Fruit fly (Drosophila melanogaster) whole organism, adult: ENCODE results near the gene CG31793.

Source experiments
- CG11617 ChIP-seq: fragments of 200-800 bp; sonication (Bioruptor generic); optimal IDR thresholded peaks from 2 replicates; lab custom pipeline; 2017; ENCODE audit warnings: mild to moderate bottlenecking, missing biosample characterization, missing genetic modification reagents, missing genetic modification characterization
- CG12768 ChIP-seq: fragments of 200-800 bp; sonication (Bioruptor generic); optimal IDR thresholded peaks from 2 replicates; lab custom pipeline; 2017; ENCODE audit warnings: missing biosample characterization, missing genetic modification characterization, mild to moderate bottlenecking, moderate library complexity, missing genetic modification reagents
- CG14711 ChIP-seq: fragments of 200-800 bp; sonication (Bioruptor generic); optimal IDR thresholded peaks from 2 replicates; lab custom pipeline; 2018; ENCODE audit warnings: missing biosample characterization, mild to moderate bottlenecking, missing genetic modification characterization, moderate library complexity
- CG1620 ChIP-seq: fragments of 200-800 bp; sonication (Bioruptor generic); optimal IDR thresholded peaks from 2 replicates; lab custom pipeline; 2016; ENCODE audit warnings: missing biosample characterization, missing genetic modification characterization
- CG33017 ChIP-seq: fragments of 200-800 bp; sonication (Bioruptor generic); optimal IDR thresholded peaks from 2 replicates; lab custom pipeline; 2018; ENCODE audit warnings: missing biosample characterization, mild to moderate bottlenecking, missing genetic modification characterization, moderate library complexity
- CG5204 ChIP-seq: fragments of 200-800 bp; sonication (Bioruptor generic); optimal IDR thresholded peaks from 2 replicates; lab custom pipeline; 2016; ENCODE audit warnings: missing biosample characterization, missing genetic modification characterization
- CG7045 ChIP-seq: fragments of 200-800 bp; sonication (Bioruptor generic); optimal IDR thresholded peaks from 2 replicates; lab custom pipeline; 2017; ENCODE audit warnings: missing biosample characterization, mild to moderate bottlenecking, missing genetic modification characterization
- CG7101 ChIP-seq: fragments of 200-800 bp; sonication (Bioruptor generic); optimal IDR thresholded peaks from 2 replicates; lab custom pipeline; 2018; ENCODE audit warnings: missing biosample characterization, mild to moderate bottlenecking, missing genetic modification characterization, moderate library complexity
- Clk ChIP-seq: fragments of 200-800 bp; sonication (Bioruptor generic); optimal IDR thresholded peaks from 2 replicates; lab custom pipeline; 2017; ENCODE audit warnings: missing biosample characterization, missing genetic modification characterization
- Crg-1 ChIP-seq: fragments of 200-800 bp; sonication (Bioruptor generic); optimal IDR thresholded peaks from 2 replicates; lab custom pipeline; 2016; ENCODE audit warnings: missing biosample characterization, missing genetic modification characterization
- Hr96 ChIP-seq: fragments of 200-800 bp; sonication (Bioruptor generic); optimal IDR thresholded peaks from 2 replicates; lab custom pipeline; 2016; ENCODE audit warnings: missing biosample characterization, missing genetic modification characterization
- Mnt ChIP-seq: fragments of 200-800 bp; sonication (Bioruptor generic); optimal IDR thresholded peaks from 2 replicates; lab custom pipeline; 2016; ENCODE audit warnings: missing biosample characterization, mild to moderate bottlenecking, missing genetic modification characterization
- bab1 ChIP-seq: fragments of 200-800 bp; sonication (Bioruptor generic); optimal IDR thresholded peaks from 3 replicates; lab custom pipeline; 2019; ENCODE audit warnings: missing biosample characterization, mild to moderate bottlenecking, missing genetic modification characterization, moderate library complexity
- cic ChIP-seq: fragments of 200-800 bp; sonication (Bioruptor generic); optimal IDR thresholded peaks from 2 replicates; lab custom pipeline; 2017; ENCODE audit warnings: missing biosample characterization, mild to moderate bottlenecking, missing genetic modification characterization, moderate library complexity
- cnc ChIP-seq, 2 experiments: fragments of >200 bp; optimal IDR thresholded peaks; 2 replicates each; lab custom pipeline; 2017
- kay ChIP-seq: fragments of 200-800 bp; sonication (Bioruptor generic); peaks from one replicate; lab custom pipeline; 2016; ENCODE audit warnings: missing biosample characterization, missing genetic modification characterization, borderline replicate concordance
- ovo ChIP-seq: fragments of 200-800 bp; sonication (Bioruptor generic); optimal IDR thresholded peaks from 2 replicates; lab custom pipeline; 2016; ENCODE audit warnings: missing biosample characterization, missing genetic modification characterization
- pad ChIP-seq: fragments of 200-800 bp; sonication (Bioruptor generic); optimal IDR thresholded peaks from 3 replicates; lab custom pipeline; 2017; ENCODE audit warnings: missing biosample characterization, missing genetic modification characterization, mild to moderate bottlenecking, moderate library complexity, missing genetic modification reagents
- tj ChIP-seq: fragments of 200-800 bp; sonication (Bioruptor generic); optimal IDR thresholded peaks from 3 replicates; lab custom pipeline; 2017; ENCODE audit warnings: missing biosample characterization, mild to moderate bottlenecking, missing genetic modification characterization, moderate library complexity
- toe ChIP-seq: fragments of 200-800 bp; sonication (Bioruptor generic); optimal IDR thresholded peaks from 2 replicates; lab custom pipeline; 2016; ENCODE audit warnings: missing biosample characterization, missing genetic modification characterization

The CG31793 gene

dm6 chr2L:19053860-19054515 lies 50.8 kb downstream of the CG31793 start, which contains the start of gene CG10492:
Gene CG10492, plus strand, starts transcription at chr2L:19054078.
- TF ChIP-seq ovo (GFP tag; lab: Kevin White, UChicago) (no peak), CG5204 (GFP tag; lab: Kevin White, UChicago) (no peak), CG7101 (tag; lab: Kevin White, UChicago) (no peak), Crg-1 (GFP tag; lab: Kevin White, UChicago) (no peak), Clk (GFP tag; lab: Kevin White, UChicago) (peak; percentile 17), bab1 (GFP tag; lab: Kevin White, UChicago) (peak; percentile 5), CG33017 (tag; lab: Kevin White, UChicago) (no peak), CG12768 (GFP tag; lab: Kevin White, UChicago) (peak; percentile 39), toe (GFP tag; lab: Kevin White, UChicago) (no peak), cnc (optimal IDR thresholded peaks at IDR 0.05; lab: Kevin White, UChicago) (no peak), CG7045 (GFP tag; lab: Kevin White, UChicago) (no peak), kay (GFP tag; lab: Kevin White, UChicago) (no peak), tj (GFP tag; lab: Kevin White, UChicago) (peak; percentile 65), cic (GFP tag; lab: Kevin White, UChicago) (peak; percentile 55), Mnt (peak; percentile 79), CG11617 (GFP tag; lab: Kevin White, UChicago) (peak; percentile 50), Hr96 (no peak), pad (GFP tag; lab: Kevin White, UChicago) (peak; percentile 45), CG14711 (tag; lab: Kevin White, UChicago) (no peak), CG1620 (no peak)

- TF ChIP-seq CG12768 (GFP tag; lab: Kevin White, UChicago) (no peak), CG5204 (GFP tag; lab: Kevin White, UChicago) (no peak), bab1 (GFP tag; lab: Kevin White, UChicago) (no peak), CG14711 (tag; lab: Kevin White, UChicago) (no peak)
Measured at dm6 chr2L:19054516-19054887, 51.3 kb downstream of the CG31793 start.

dm6 chr2L:19057799-19058198 lies 54.6 kb downstream of the CG31793 start:
- no peak for TF ChIP-seq Hr96
- no peak for TF ChIP-seq kay (GFP tag; lab: Kevin White, UChicago)
- no peak for TF ChIP-seq CG33017 (tag; lab: Kevin White, UChicago)
- TF ChIP-seq toe (GFP tag; lab: Kevin White, UChicago) = no peak
- TF ChIP-seq pad (GFP tag; lab: Kevin White, UChicago) = no peak
- TF ChIP-seq Mnt = no peak
- TF ChIP-seq CG1620 = no peak
- no peak for TF ChIP-seq Clk (GFP tag; lab: Kevin White, UChicago)
- TF ChIP-seq CG11617 (GFP tag; lab: Kevin White, UChicago) = no peak
- no peak for TF ChIP-seq ovo (GFP tag; lab: Kevin White, UChicago)
- no peak for TF ChIP-seq CG14711 (tag; lab: Kevin White, UChicago)
- no peak for TF ChIP-seq CG12768 (GFP tag; lab: Kevin White, UChicago)
